Worm (Caenorhabditis elegans) whole organism, L4/young adult: ENCODE results near the gene Y32F6A.5.

Source experiments
- W03F9.2 ChIP-seq: fragments of 150-350 bp; optimal IDR thresholded peaks from 2 replicates; lab custom pipeline; 2014; ENCODE audit warnings: missing biosample characterization, missing genetic modification characterization
- dao-5 ChIP-seq: sonication (generic microtip); optimal IDR thresholded peaks from 2 replicates; lab custom pipeline; 2016; ENCODE audit warnings: missing genotype, missing genetic modification characterization, moderate library complexity, missing compliant biosample characterization
- him-1 ChIP-seq: sonication (generic microtip); optimal IDR thresholded peaks from 2 replicates; lab custom pipeline; 2016; ENCODE audit warnings: missing genotype, missing genetic modification reagents, missing genetic modification characterization, missing compliant biosample characterization

DNA sequence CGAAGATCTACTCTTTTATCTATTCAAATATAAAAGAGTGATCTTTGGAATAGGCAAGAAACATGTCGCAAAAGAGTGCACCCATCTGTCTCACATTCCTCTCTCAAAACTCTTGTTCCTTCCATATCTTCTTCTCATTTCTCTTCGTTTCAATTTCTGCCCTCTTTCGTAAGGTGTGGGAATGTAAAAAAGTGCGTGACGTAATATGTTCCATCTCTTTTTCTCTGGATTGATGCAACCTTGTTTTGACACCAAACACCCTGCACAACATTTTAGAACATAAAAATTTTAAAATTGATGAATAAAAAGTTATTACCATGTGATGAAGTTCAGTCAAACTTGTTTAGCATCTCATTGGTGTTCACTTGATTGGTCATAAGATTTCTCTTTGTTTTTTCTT is 13.7 kb upstream of the Y32F6A.5 start:
- no peak for TF ChIP-seq him-1 (tag; lab: Kevin White, UChicago)
- TF ChIP-seq dao-5 (tag; lab: Kevin White, UChicago) = no peak
- TF ChIP-seq W03F9.2 (tag; lab: Kevin White, UChicago) = no peak
